Fruit fly (Drosophila melanogaster): Measurements from ENCODE around the gene ouib.

Gene ouib

dm6 chr3R:8746354-8746753 is 21.1 kb downstream of the ouib start (continued):
- TF ChIP-seq ab (GFP tag; optimal IDR thresholded peaks at IDR 0.05) (no peak), dmrt99B (tag; optimal IDR thresholded peaks at IDR 0.05) (peak; percentile 76), danr (GFP tag; IDR thresholded peaks at IDR 0.05) (no peak), sens-2 (GFP tag; IDR thresholded peaks at IDR 0.05) (peak; percentile 39; the same call in 1 of the 2 replicates), amos (GFP tag; IDR thresholded peaks at IDR 0.05; ENCODE audit: partially characterized antibody) (no peak), bcd (GFP tag; optimal IDR thresholded peaks at IDR 0.05) (no peak), corto (GFP tag; optimal IDR thresholded peaks at IDR 0.05) (no peak), Taf1 (GFP tag; IDR thresholded peaks at IDR 0.05) (no peak), CG30020 (tag; optimal IDR thresholded peaks at IDR 0.05) (no peak), PHDP (tag; optimal IDR thresholded peaks at IDR 0.05) (peak; percentile 76), CG3838 (GFP tag; optimal IDR thresholded peaks at IDR 0.05) (no peak), Trl (optimal IDR thresholded peaks at IDR 0.05) (no peak), Trl (GFP tag; optimal IDR thresholded peaks at IDR 0.05) (no peak), zfh2 (GFP tag; optimal IDR thresholded peaks at IDR 0.05) (no peak), mirr (GFP tag; optimal IDR thresholded peaks at IDR 0.05) (no peak), Optix (GFP tag; IDR thresholded peaks at IDR 0.05) (no peak), ATbp (GFP tag; optimal IDR thresholded peaks at IDR 0.05) (peak; percentile 37), CG9876 (GFP tag; optimal IDR thresholded peaks at IDR 0.05) (no peak), Lim3 (GFP tag; IDR thresholded peaks at IDR 0.05) (no peak), CG14014 (GFP tag; IDR thresholded peaks at IDR 0.05) (0 out of 2 replicates have a peak, but pooled peaks have one; percentile 23), CG18011 (GFP tag; optimal IDR thresholded peaks at IDR 0.05) (no peak), CG6791 (GFP tag; IDR thresholded peaks at IDR 0.05; ENCODE audit: partially characterized antibody) (no peak), CG18476 (GFP tag; optimal IDR thresholded peaks at IDR 0.05) (peak; percentile 44), CG11695 (GFP tag; IDR thresholded peaks at IDR 0.05) (peak; percentile 57; the same call in 2 of the 3 replicates), HHEX (GFP tag; optimal IDR thresholded peaks at IDR 0.05) (peak; percentile 7), al (GFP tag; IDR thresholded peaks at IDR 0.05) (0 out of 2 replicates have a peak, but pooled peaks have one; percentile 22), az2 (GFP tag; optimal IDR thresholded peaks at IDR 0.05) (peak; percentile 66), vvl (GFP tag; IDR thresholded peaks at IDR 0.05) (peak; percentile 73), wek (GFP tag; optimal IDR thresholded peaks at IDR 0.05) (no peak), sd (tag; optimal IDR thresholded peaks at IDR 0.05) (no peak), her (GFP tag; optimal IDR thresholded peaks at IDR 0.05) (no peak), Meics (GFP tag; optimal IDR thresholded peaks at IDR 0.05) (peak; percentile 46), bab2 (GFP tag; optimal IDR thresholded peaks at IDR 0.05) (peak; percentile 22), zfh1 (GFP tag; IDR thresholded peaks at IDR 0.05) (peak; percentile 64; the same call in 1 of the 3 replicates), CG15601 (tag; optimal IDR thresholded peaks at IDR 0.05) (peak; percentile 55), CG3995 (GFP tag; optimal IDR thresholded peaks at IDR 0.05) (no peak), CG31224 (GFP tag; IDR thresholded peaks at IDR 0.05) (peak; percentile 47; the same call in 1 of the 2 replicates), pho (GFP tag; optimal IDR thresholded peaks at IDR 0.05) (no peak), CG17568 (GFP tag; optimal IDR thresholded peaks at IDR 0.05) (peak; percentile 35), CG10565 (GFP tag; optimal IDR thresholded peaks at IDR 0.05) (no peak), Xrp1 (GFP tag; IDR thresholded peaks at IDR 0.05) (peak; percentile 78), scrt (GFP tag; optimal IDR thresholded peaks at IDR 0.05) (no peak), phol (tag; optimal IDR thresholded peaks at IDR 0.05) (peak; percentile 73), chif (GFP tag; optimal IDR thresholded peaks at IDR 0.05) (peak; percentile 33 to 42), Ravus (GFP tag; IDR thresholded peaks at IDR 0.05) (no peak; the same call in 1 of the 2 replicates), gem (tag; optimal IDR thresholded peaks at IDR 0.05) (peak; percentile 84), hb (GFP tag; IDR thresholded peaks at IDR 0.05; ENCODE audit: partially characterized antibody) (no peak), pzg (GFP tag; optimal IDR thresholded peaks at IDR 0.05) (no peak), C15 (GFP tag; IDR thresholded peaks at IDR 0.05) (no peak), ind (GFP tag; optimal IDR thresholded peaks at IDR 0.05) (peak; percentile 54), ttk (GFP tag; IDR thresholded peaks at IDR 0.05) (no peak)
